Worm (Caenorhabditis elegans): Measurements from ENCODE around the gene cls-1.
A peak's percentile ranks its signal among the peaks of the same experiment; 100 is the strongest.

Gene cls-1

DNA sequence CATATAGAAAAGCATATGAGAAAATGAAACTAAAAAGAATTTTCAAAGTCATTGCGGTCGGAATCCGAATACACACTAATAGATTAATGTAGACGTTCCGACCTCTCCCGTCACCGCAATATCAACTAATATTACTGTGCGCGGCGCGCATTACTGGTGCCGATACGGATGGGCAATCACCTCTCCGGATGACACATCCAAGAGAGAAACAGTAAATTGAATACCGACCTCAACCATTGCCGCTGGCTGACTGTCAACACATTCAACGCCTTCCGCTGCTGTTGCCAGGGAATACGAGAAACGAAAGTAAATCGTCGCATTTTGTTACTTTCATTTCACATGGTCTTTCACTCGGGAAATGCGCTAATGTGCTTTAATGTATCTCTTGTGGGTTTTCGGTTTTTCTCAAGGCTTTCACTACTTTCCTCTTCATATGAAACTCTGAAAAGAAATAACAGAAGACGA is 13.1 kb upstream of the cls-1 start (continued):
- TF ChIP-seq ama-1 (optimal IDR thresholded peaks at IDR 0.05): peak; percentile 93
- TF ChIP-seq nhr-10 (tag; optimal IDR thresholded peaks at IDR 0.05): no peak
- peak; percentile 49; the same call in 1 of the 2 replicates for TF ChIP-seq ctbp-1 (GFP tag; IDR thresholded peaks at IDR 0.05)
- no peak for TF ChIP-seq nhr-48 (tag; optimal IDR thresholded peaks at IDR 0.05)
- peak; percentile 61; the same call in 1 of the 2 replicates for TF ChIP-seq T26A8.4 (GFP tag; IDR thresholded peaks at IDR 0.05)
- TF ChIP-seq pha-4 (GFP tag; IDR thresholded peaks at IDR 0.05): no peak; the same call in 1 of the 2 replicates
- TF ChIP-seq pha-4 (tag; optimal IDR thresholded peaks at IDR 0.05): no peak
- TF ChIP-seq ztf-11 (tag; optimal IDR thresholded peaks at IDR 0.05): no peak
- peak; percentile 67 for TF ChIP-seq gei-8 (GFP tag; optimal IDR thresholded peaks at IDR 0.05)
- TF ChIP-seq aha-1 (tag): peak; percentile 43
- peak in 1 of 2 experiments; percentile 58 for TF ChIP-seq daf-16 (GFP tag; optimal IDR thresholded peaks at IDR 0.05)
- TF ChIP-seq daf-16 (tag; optimal IDR thresholded peaks at IDR 0.05): peak; percentile 9
- TF ChIP-seq snpc-4 (tag; optimal IDR thresholded peaks at IDR 0.05): no peak
- peak; percentile 62 for TF ChIP-seq nhr-102 (tag; optimal IDR thresholded peaks at IDR 0.05)
- TF ChIP-seq duxl-1 (tag; optimal IDR thresholded peaks at IDR 0.05; ENCODE audit: poor library complexity): peak; percentile 30

DNA sequence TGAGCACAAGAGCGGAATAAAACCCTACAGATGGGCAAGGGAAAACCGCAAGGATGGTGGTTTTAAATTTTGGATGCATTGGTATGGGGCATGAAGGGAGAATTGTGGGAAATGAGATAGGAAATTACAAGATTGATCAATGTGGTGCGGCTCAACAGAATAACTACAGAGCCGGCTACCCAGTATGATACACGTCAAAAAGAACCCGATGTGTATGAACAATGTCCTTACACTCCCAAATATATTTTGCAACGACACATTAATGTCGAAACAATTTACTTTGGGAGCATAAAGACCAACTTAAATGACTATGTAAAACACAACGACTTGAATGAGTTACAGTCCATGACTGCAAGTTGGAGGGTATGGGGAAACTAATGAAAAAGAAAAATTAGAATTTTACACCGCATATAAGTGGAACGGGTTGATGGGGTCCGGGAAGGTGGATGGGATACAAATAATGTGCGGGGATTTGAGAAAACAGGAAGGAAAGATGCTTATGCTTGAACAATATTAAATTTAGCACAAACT is 12.3 kb upstream of the cls-1 start:
- TF ChIP-seq pha-4 (GFP tag; IDR thresholded peaks at IDR 0.05): peak; percentile 27; the same call in 1 of the 2 replicates
- no peak for TF ChIP-seq pha-4 (tag; optimal IDR thresholded peaks at IDR 0.05)
- peak in 1 of 2 experiments; percentile 4; a peak in 2 of 4 replicates for TF ChIP-seq madf-5 (GFP tag; IDR thresholded peaks at IDR 0.05)
- TF ChIP-seq lin-38 (GFP tag; IDR thresholded peaks at IDR 0.05): peak; percentile 35; the same call in 1 of the 2 replicates
- no peak for TF ChIP-seq set-16 (GFP tag; IDR thresholded peaks at IDR 0.05)
- TF ChIP-seq ctbp-1 (GFP tag; IDR thresholded peaks at IDR 0.05): 0 out of 2 replicates have a peak, but pooled peaks have one; percentile 16
- no peak for TF ChIP-seq lim-7 (GFP tag; IDR thresholded peaks at IDR 0.05)
- no peak for TF ChIP-seq F10B5.3 (tag; optimal IDR thresholded peaks at IDR 0.05)
- TF ChIP-seq sdz-12 (GFP tag; optimal IDR thresholded peaks at IDR 0.05): no peak
- TF ChIP-seq T20F7.1 (GFP tag; optimal IDR thresholded peaks at IDR 0.05): no peak
- 0 out of 2 replicates have a peak, but pooled peaks have one; percentile 5 for TF ChIP-seq nhr-41 (GFP tag; IDR thresholded peaks at IDR 0.05)
- 0 out of 2 replicates have a peak, but pooled peaks have one; percentile 38 for TF ChIP-seq snpc-1.2 (GFP tag; IDR thresholded peaks at IDR 0.05)
- TF ChIP-seq F26F4.8 (GFP tag; conservative IDR thresholded peaks at IDR 0.05): no peak
- no peak for TF ChIP-seq unc-39 (tag; optimal IDR thresholded peaks at IDR 0.05)
- no peak for TF ChIP-seq nhr-25 (tag; optimal IDR thresholded peaks at IDR 0.05; ENCODE audit: borderline replicate concordance, insufficient read depth)
- no peak for TF ChIP-seq ceh-82 (tag; optimal IDR thresholded peaks at IDR 0.05)
- no peak for TF ChIP-seq mes-2 (tag; optimal IDR thresholded peaks at IDR 0.05; ENCODE audit: poor library complexity, severe bottlenecking)
- TF ChIP-seq F49E8.2 (tag; optimal IDR thresholded peaks at IDR 0.05; ENCODE audit: borderline replicate concordance): no peak
- no peak for TF ChIP-seq Y5F2A.4 (GFP tag; optimal IDR thresholded peaks at IDR 0.05)
- no peak for TF ChIP-seq F44E2.7 (GFP tag; IDR thresholded peaks at IDR 0.05)
- 0 out of 2 replicates have a peak, but pooled peaks have one; percentile 5 for TF ChIP-seq php-3 (GFP tag; IDR thresholded peaks at IDR 0.05)
- no peak for TF ChIP-seq nhr-111 (GFP tag; optimal IDR thresholded peaks at IDR 0.05)
- TF ChIP-seq Y48G9A.11 (GFP tag; IDR thresholded peaks at IDR 0.05): no peak
- TF ChIP-seq ZK337.2 (GFP tag; IDR thresholded peaks at IDR 0.05): no peak
- peak; percentile 64; the same call in 1 of the 2 replicates for TF ChIP-seq daf-19 (GFP tag; conservative IDR thresholded peaks at IDR 0.05)
- peak; percentile 38; the same call in 1 of the 2 replicates for TF ChIP-seq arid-1 (GFP tag; conservative IDR thresholded peaks at IDR 0.05)
- TF ChIP-seq egl-27 (tag; optimal IDR thresholded peaks at IDR 0.05): no peak
- no peak for TF ChIP-seq ceh-62 (tag; optimal IDR thresholded peaks at IDR 0.05)
- TF ChIP-seq daf-16 (GFP tag; optimal IDR thresholded peaks at IDR 0.05): no peak
- TF ChIP-seq daf-16 (tag; optimal IDR thresholded peaks at IDR 0.05): no peak
- no peak for TF ChIP-seq R02D3.7 (tag; optimal IDR thresholded peaks at IDR 0.05)
- TF ChIP-seq spr-3 (GFP tag; optimal IDR thresholded peaks at IDR 0.05): no peak

Data from whole organism, L4 larva.